Fruit fly (Drosophila melanogaster): ENCODE measurements around the gene CG46516.
"Not testable (repeated sequence)": the region's sequence is repeated elsewhere in the genome, so short reads cannot be mapped to it uniquely, and the experiment has no call there.

dm6 chrX:22246300-22246699 lies 34.2 kb downstream of the CG46516 start, which contains the start of gene CG46522:
- not testable (repeated sequence) for TF ChIP-seq Sp1 (GFP tag; optimal IDR thresholded peaks at IDR 0.05); usp (GFP tag; optimal IDR thresholded peaks at IDR 0.05); Rel (GFP tag; optimal IDR thresholded peaks at IDR 0.05); Rel (tag; optimal IDR thresholded peaks at IDR 0.05); GATAd (GFP tag; optimal IDR thresholded peaks at IDR 0.05); pan (optimal IDR thresholded peaks at IDR 0.05); dl (GFP tag; optimal IDR thresholded peaks at IDR 0.05; ENCODE audit: insufficient read depth in 1 of 2, partially characterized antibody in 2 of 2); h (GFP tag; optimal IDR thresholded peaks at IDR 0.05); Jra (GFP tag; optimal IDR thresholded peaks at IDR 0.05); Dfd (GFP tag; optimal IDR thresholded peaks at IDR 0.05); Myc (optimal IDR thresholded peaks at IDR 0.05); CG32264 (GFP tag; optimal IDR thresholded peaks at IDR 0.05)
